Worm (Caenorhabditis elegans) whole organism, young adult: ENCODE results near the gene srh-34.

ENCODE experiments used
- B0336.3 ChIP-seq: fragments of 200-800 bp; sonication (Bioruptor generic); IDR thresholded peaks from 2 replicates; pipeline ENCODE4 v1.3.6; 2022; ENCODE audit warnings: missing genetic modification characterization, missing compliant biosample characterization
- C06A6.2 ChIP-seq: fragments of 200-800 bp; sonication (Bioruptor generic); conservative IDR thresholded peaks from 2 replicates; pipeline ENCODE4 v1.3.6; 2022; ENCODE audit warnings: missing genetic modification characterization, missing compliant biosample characterization
- K11D2.4 ChIP-seq: fragments of 200-800 bp; sonication (Bioruptor generic); IDR thresholded peaks from 2 replicates; pipeline ENCODE4 v1.3.6; 2022; ENCODE audit warnings: missing genetic modification reagents, missing genetic modification characterization, missing compliant biosample characterization
- K12H6.12 ChIP-seq: fragments of 200-800 bp; sonication (Bioruptor generic); optimal IDR thresholded peaks from 2 replicates; lab custom pipeline; 2018; ENCODE audit warnings: mild to moderate bottlenecking, missing genetic modification characterization, missing compliant biosample characterization
- ama-1 ChIP-seq, 3 experiments: fragments of 150-350 bp in 1 of 3; sonication (generic microtip) in 2 of 3; optimal IDR thresholded peaks; 2 replicates each; lab custom pipeline; 2014 to 2018; ENCODE audit warnings: missing biosample characterization in 2 of 3, missing genetic modification characterization in 2 of 3, missing genetic modification reagents in 2 of 3
- dpl-1 ChIP-seq: fragments of 150-350 bp; optimal IDR thresholded peaks from 2 replicates; lab custom pipeline; 2014; ENCODE audit warnings: missing biosample characterization, missing genetic modification reagents, missing genetic modification characterization
- hsf-1 ChIP-seq: fragments of 200-800 bp; sonication (Bioruptor generic); IDR thresholded peaks from 2 replicates; pipeline ENCODE4 v1.3.6; 2022; ENCODE audit warnings: missing genetic modification reagents, missing genetic modification characterization, missing compliant biosample characterization
- lir-1 ChIP-seq: fragments of 200-800 bp; sonication (Bioruptor generic); conservative IDR thresholded peaks from 2 replicates; pipeline ENCODE4 v1.3.6; 2022; ENCODE audit warnings: missing genetic modification reagents, missing genetic modification characterization, missing compliant biosample characterization
- madf-3 ChIP-seq: fragments of 200-800 bp; sonication (Bioruptor generic); IDR thresholded peaks from 2 replicates; pipeline ENCODE4 v1.3.6; 2022; ENCODE audit warnings: missing genetic modification reagents, missing genetic modification characterization, missing compliant biosample characterization
- nfya-1 ChIP-seq: sonication (generic microtip); optimal IDR thresholded peaks from 2 replicates; lab custom pipeline; 2017; ENCODE audit warnings: antibody characterized with exemption, missing compliant biosample characterization, missing genetic modification characterization, borderline replicate concordance; ENCODE audit not compliant: insufficient read depth
- pha-4 ChIP-seq: fragments of 150-350 bp; sonication (generic microtip); optimal IDR thresholded peaks from 2 replicates; lab custom pipeline; 2014; ENCODE audit warnings: missing biosample characterization, missing genetic modification reagents, missing genetic modification characterization
- rpc-1 ChIP-seq, 2 experiments: fragments of 150-350 bp in 1 of 2; sonication (generic microtip) in 1 of 2; optimal IDR thresholded peaks; 2 replicates each; lab custom pipeline; 2014 to 2018; ENCODE audit warnings: missing biosample characterization in 1 of 2, missing genetic modification characterization in 1 of 2, missing genetic modification reagents in 1 of 2, missing genotype in 1 of 2
- tlf-1 ChIP-seq: fragments of 200-800 bp; sonication (Bioruptor generic); optimal IDR thresholded peaks from 2 replicates; lab custom pipeline; 2018; ENCODE audit warnings: mild to moderate bottlenecking, missing genetic modification characterization, missing compliant biosample characterization
- unc-130 ChIP-seq: sonication (generic microtip); optimal IDR thresholded peaks from 2 replicates; lab custom pipeline; 2016; ENCODE audit warnings: missing genetic modification reagents, missing genetic modification characterization, missing compliant biosample characterization

ce11 chrV:432991-433390, 13.5 kb downstream of the srh-34 start:
- TF ChIP-seq ama-1 (optimal IDR thresholded peaks at IDR 0.05; lab: Kevin White, UChicago) (no peak), ama-1 (GFP tag; optimal IDR thresholded peaks at IDR 0.05; lab: Kevin White, UChicago) (no peak), nfya-1 (tag; lab: Kevin White, UChicago) (no peak), C06A6.2 (GFP tag; lab: Robert Waterston, UW) (no peak), madf-3 (GFP tag; lab: Robert Waterston, UW) (no peak), K11D2.4 (no peak), dpl-1 (GFP tag; lab: Kevin White, UChicago) (no peak), tlf-1 (no peak), pha-4 (tag; lab: Kevin White, UChicago) (no peak), B0336.3 (GFP tag; lab: Robert Waterston, UW) (no peak), hsf-1 (GFP tag; lab: Robert Waterston, UW) (no peak), rpc-1 (optimal IDR thresholded peaks at IDR 0.05; lab: Kevin White, UChicago) (no peak), rpc-1 (tag; optimal IDR thresholded peaks at IDR 0.05; lab: Kevin White, UChicago) (no peak), lir-1 (GFP tag; lab: Robert Waterston, UW) (no peak), unc-130 (GFP tag; lab: Kevin White, UChicago) (no peak), K12H6.12 (no peak)
